Worm (Caenorhabditis elegans) whole organism, L4 larva: Measurements from ENCODE around the gene taf-6.2.
A peak's percentile ranks its signal among the peaks of the same experiment; 100 is the strongest.

ENCODE experiments used
- F26F4.8 ChIP-seq: fragments of 200-800 bp; sonication (Bioruptor generic); conservative IDR thresholded peaks from 2 replicates; pipeline ENCODE4 v1.3.6; 2022; ENCODE audit warnings: missing genetic modification characterization, missing compliant biosample characterization
- R02D3.7 ChIP-seq: fragments of 150-350 bp; sonication (generic microtip); optimal IDR thresholded peaks from 3 replicates; lab custom pipeline; 2014; ENCODE audit warnings: missing biosample characterization, missing genetic modification characterization
- T20F7.1 ChIP-seq: fragments of 200-800 bp; sonication (Bioruptor generic); optimal IDR thresholded peaks from 2 replicates; lab custom pipeline; 2018; ENCODE audit warnings: mild to moderate bottlenecking, missing genetic modification characterization, missing compliant biosample characterization
- T26A8.4 ChIP-seq: fragments of 200-800 bp; sonication (Bioruptor generic); IDR thresholded peaks from 2 replicates; pipeline ENCODE4 v1.3.6; 2022; ENCODE audit warnings: missing genetic modification characterization, missing compliant biosample characterization
- Y5F2A.4 ChIP-seq: fragments of 200-800 bp; sonication (Bioruptor generic); optimal IDR thresholded peaks from 2 replicates; lab custom pipeline; 2018; ENCODE audit warnings: mild to moderate bottlenecking, missing genetic modification characterization, missing compliant biosample characterization
- ZK337.2 ChIP-seq: fragments of 200-800 bp; sonication (Bioruptor generic); IDR thresholded peaks from 2 replicates; pipeline ENCODE4 v1.3.6; 2022; ENCODE audit warnings: missing genetic modification reagents, missing genetic modification characterization, missing compliant biosample characterization
- aha-1 ChIP-seq: fragments of 150-350 bp; peaks from one replicate; lab custom pipeline; 2014; ENCODE audit warnings: missing biosample characterization, missing genetic modification characterization
- aly-2 ChIP-seq: sonication (generic microtip); optimal IDR thresholded peaks from 2 replicates; lab custom pipeline; 2018; ENCODE audit warnings: missing biosample characterization, missing genetic modification characterization
- ceh-28 ChIP-seq: fragments of 150-350 bp; optimal IDR thresholded peaks from 2 replicates; lab custom pipeline; 2014; ENCODE audit warnings: missing biosample characterization, missing genetic modification reagents, missing genetic modification characterization
- ceh-62 ChIP-seq: sonication (generic microtip); optimal IDR thresholded peaks from 2 replicates; lab custom pipeline; 2017; ENCODE audit warnings: missing biosample characterization, missing genetic modification characterization
- daf-16 ChIP-seq, 3 experiments: sonication (generic microtip); optimal IDR thresholded peaks; 2 replicates each; lab custom pipeline; 2016 to 2017; ENCODE audit warnings: missing genetic modification characterization in 3 of 3, missing genetic modification reagents in 3 of 3, mild to moderate bottlenecking in 2 of 3, missing compliant biosample characterization in 2 of 3, missing biosample characterization in 1 of 3, moderate library complexity in 1 of 3
- dmd-6 ChIP-seq: fragments of 200-800 bp; sonication (Bioruptor generic); IDR thresholded peaks from 2 replicates; pipeline ENCODE4 v1.3.6; 2022; ENCODE audit warnings: missing genetic modification reagents, missing genetic modification characterization, missing compliant biosample characterization
- dmd-8 ChIP-seq: fragments of 200-800 bp; sonication (Bioruptor generic); IDR thresholded peaks from 2 replicates; pipeline ENCODE4 v1.3.6; 2022; ENCODE audit warnings: missing genetic modification characterization, missing compliant biosample characterization
- dve-1 ChIP-seq: sonication (generic microtip); optimal IDR thresholded peaks from 2 replicates; lab custom pipeline; 2017; ENCODE audit warnings: antibody characterized with exemption, mild to moderate bottlenecking, missing genetic modification characterization, missing compliant biosample characterization; ENCODE audit not compliant: insufficient read depth
- fos-1 ChIP-seq: fragments of 150-350 bp; optimal IDR thresholded peaks from 2 replicates; lab custom pipeline; 2014; ENCODE audit warnings: missing biosample characterization, missing genetic modification characterization
- hlh-11 ChIP-seq: fragments of 200-800 bp; sonication (Bioruptor generic); optimal IDR thresholded peaks from 2 replicates; lab custom pipeline; 2018; ENCODE audit warnings: mild to moderate bottlenecking, missing genetic modification characterization, missing compliant biosample characterization
- hmg-1.1 ChIP-seq: fragments of 200-800 bp; sonication (Bioruptor generic); IDR thresholded peaks from 2 replicates; pipeline ENCODE4 v1.3.6; 2022; ENCODE audit warnings: missing genetic modification reagents, missing genetic modification characterization, missing compliant biosample characterization
- lin-13 ChIP-seq: fragments of 150-350 bp; optimal IDR thresholded peaks from 2 replicates; lab custom pipeline; 2014; ENCODE audit warnings: missing biosample characterization, missing genetic modification reagents, missing genetic modification characterization
- lin-15B ChIP-seq: fragments of 150-350 bp; sonication (generic microtip); optimal IDR thresholded peaks from 3 replicates; lab custom pipeline; 2014; ENCODE audit warnings: missing biosample characterization, missing genetic modification characterization
- lsy-2 ChIP-seq, 2 experiments: fragments of 150-350 bp in 1 of 2; sonication (generic microtip) in 1 of 2; optimal IDR thresholded peaks; 2 replicates each; lab custom pipeline; 2014 to 2017; ENCODE audit warnings: missing biosample characterization in 2 of 2, missing genetic modification characterization in 2 of 2
- mdl-1 ChIP-seq, 2 experiments: fragments of 150-350 bp in 1 of 2; sonication (generic microtip) in 1 of 2; optimal IDR thresholded peaks; 2 replicates each; lab custom pipeline; 2014 to 2017; ENCODE audit warnings: missing biosample characterization in 2 of 2, missing genetic modification characterization in 2 of 2
- mdt-29 ChIP-seq: fragments of 200-800 bp; sonication (Bioruptor generic); IDR thresholded peaks from 2 replicates; pipeline ENCODE4 v1.3.6; 2022; ENCODE audit warnings: missing genetic modification reagents, missing genetic modification characterization, missing compliant biosample characterization
- mep-1 ChIP-seq: fragments of 150-350 bp; sonication (generic microtip); optimal IDR thresholded peaks from 3 replicates; lab custom pipeline; 2014; ENCODE audit warnings: missing biosample characterization, missing genetic modification characterization
- mxl-2 ChIP-seq: fragments of 200-800 bp; sonication (Bioruptor generic); conservative IDR thresholded peaks from 2 replicates; pipeline ENCODE4 v1.3.6; 2022; ENCODE audit warnings: missing genetic modification reagents, missing genetic modification characterization, missing compliant biosample characterization
- nhr-102 ChIP-seq: sonication (generic microtip); optimal IDR thresholded peaks from 2 replicates; lab custom pipeline; 2016; ENCODE audit warnings: mild to moderate bottlenecking, missing genetic modification characterization, moderate library complexity, missing compliant biosample characterization
- nhr-25 ChIP-seq: sonication (generic microtip); optimal IDR thresholded peaks from 2 replicates; lab custom pipeline; 2017; ENCODE audit warnings: missing genetic modification characterization, mild to moderate bottlenecking, missing compliant biosample characterization, antibody characterized with exemption, moderate library complexity, borderline replicate concordance; ENCODE audit not compliant: insufficient read depth
- nhr-28 ChIP-seq: fragments of 150-350 bp; optimal IDR thresholded peaks from 2 replicates; lab custom pipeline; 2014; ENCODE audit warnings: missing biosample characterization, missing genetic modification characterization
- php-3 ChIP-seq: fragments of 200-800 bp; sonication (Bioruptor generic); IDR thresholded peaks from 2 replicates; pipeline ENCODE4 v1.3.6; 2022; ENCODE audit warnings: missing genetic modification reagents, missing genetic modification characterization, missing compliant biosample characterization
- rbr-2 ChIP-seq: sonication (generic microtip); optimal IDR thresholded peaks from 2 replicates; lab custom pipeline; 2016; ENCODE audit warnings: missing genotype, missing genetic modification characterization, missing compliant biosample characterization
- set-16 ChIP-seq: fragments of 200-800 bp; sonication (Bioruptor generic); IDR thresholded peaks from 2 replicates; pipeline ENCODE4 v1.3.6; 2022; ENCODE audit warnings: missing genetic modification reagents, missing genetic modification characterization, missing compliant biosample characterization
- snpc-1.2 ChIP-seq: fragments of 200-800 bp; sonication (Bioruptor generic); IDR thresholded peaks from 2 replicates; pipeline ENCODE4 v1.3.6; 2022; ENCODE audit warnings: missing genetic modification reagents, missing genetic modification characterization, missing compliant biosample characterization
- tra-1 ChIP-seq: fragments of 200-800 bp; sonication (Bioruptor generic); IDR thresholded peaks from 2 replicates; pipeline ENCODE4 v1.3.6; 2022; ENCODE audit warnings: missing genetic modification reagents, missing genetic modification characterization, missing compliant biosample characterization
- zag-1 ChIP-seq: fragments of 150-350 bp; optimal IDR thresholded peaks from 2 replicates; lab custom pipeline; 2014; ENCODE audit warnings: missing biosample characterization, missing genetic modification characterization
- zfp-3 ChIP-seq: fragments of 200-800 bp; sonication (Bioruptor generic); conservative IDR thresholded peaks from 2 replicates; pipeline ENCODE4 v1.3.6; 2022; ENCODE audit warnings: missing genetic modification reagents, missing genetic modification characterization, missing compliant biosample characterization
- zip-11 ChIP-seq: fragments of 200-800 bp; sonication (Bioruptor generic); IDR thresholded peaks from 2 replicates; pipeline ENCODE4 v1.3.6; 2022; ENCODE audit warnings: missing genetic modification characterization, missing compliant biosample characterization
- zip-2 ChIP-seq: fragments of 150-350 bp; optimal IDR thresholded peaks from 2 replicates; lab custom pipeline; 2014; ENCODE audit warnings: missing biosample characterization, missing genetic modification characterization

The taf-6.2 gene

ce11 chrIV:3645487-3645886 is 49.0 kb downstream of the taf-6.2 start:
- TF ChIP-seq snpc-1.2 (GFP tag; lab: Robert Waterston, UW) (0 out of 2 replicates have a peak, but pooled peaks have one; percentile 44), ZK337.2 (no peak), php-3 (GFP tag; lab: Robert Waterston, UW) (no peak), set-16 (GFP tag; lab: Robert Waterston, UW) (peak; percentile 89), hmg-1.1 (peak; percentile 37; the same call in 1 of the 2 replicates)

ce11 chrIV:3644863-3645378 is 49.6 kb downstream of the taf-6.2 start:
- TF ChIP-seq dve-1 (tag; lab: Kevin White, UChicago) (no peak), mep-1 (tag; lab: Kevin White, UChicago) (peak; percentile 63), lsy-2 (tag; optimal IDR thresholded peaks at IDR 0.05; lab: Kevin White, UChicago) (peak in 1 of 2 experiments; percentile 52), Y5F2A.4 (GFP tag; lab: Kevin White, UChicago) (no peak), nhr-102 (peak; percentile 12), zfp-3 (peak; percentile 66; the same call in 1 of the 2 replicates), F26F4.8 (no peak), T26A8.4 (GFP tag; lab: Robert Waterston, UW) (0 out of 2 replicates have a peak, but pooled peaks have one; percentile 58), php-3 (GFP tag; lab: Robert Waterston, UW) (no peak), daf-16 (GFP tag; optimal IDR thresholded peaks at IDR 0.05; lab: Kevin White, UChicago) (peak in 1 of 2 experiments; percentile 50), daf-16 (tag; optimal IDR thresholded peaks at IDR 0.05; lab: Kevin White, UChicago) (peak; percentile 51), tra-1 (0 out of 2 replicates have a peak, but pooled peaks have one; percentile 6), mdt-29 (peak; percentile 39; the same call in 1 of the 2 replicates), ceh-28 (tag; lab: Kevin White, UChicago) (no peak), lin-13 (no peak), dmd-8 (no peak), hlh-11 (tag; lab: Kevin White, UChicago) (peak; percentile 9), ceh-62 (tag; lab: Kevin White, UChicago) (no peak), T20F7.1 (GFP tag; lab: Kevin White, UChicago) (peak; percentile 50), aha-1 (peak; percentile 85), lin-15B (tag; lab: Kevin White, UChicago) (no peak)

- TF ChIP-seq T26A8.4 (GFP tag; lab: Robert Waterston, UW) (no peak), mep-1 (tag; lab: Kevin White, UChicago) (no peak), mdl-1 (tag; optimal IDR thresholded peaks at IDR 0.05; lab: Kevin White, UChicago) (no peak), aly-2 (no peak), zip-11 (GFP tag; lab: Robert Waterston, UW) (no peak), lsy-2 (tag; optimal IDR thresholded peaks at IDR 0.05; lab: Kevin White, UChicago) (no peak), nhr-102 (no peak), nhr-25 (no peak), nhr-28 (no peak), R02D3.7 (tag; lab: Kevin White, UChicago) (no peak), rbr-2 (tag; lab: Kevin White, UChicago) (no peak), mxl-2 (GFP tag; lab: Robert Waterston, UW) (no peak), zip-2 (tag; lab: Kevin White, UChicago) (no peak)
Measured at ce11 chrIV:3642189-3642588, 52.3 kb downstream of the taf-6.2 start, which contains the start of gene CC8.3. TSS of gene CC8.3 (minus strand) at chrIV:3642289.

ce11 chrIV:3638250-3638926 is 56.1 kb downstream of the taf-6.2 start:
- TF ChIP-seq zag-1 (tag; lab: Kevin White, UChicago) (no peak), dmd-6 (GFP tag; lab: Robert Waterston, UW) (no peak), fos-1 (tag; lab: Kevin White, UChicago) (no peak), php-3 (GFP tag; lab: Robert Waterston, UW) (0 out of 2 replicates have a peak, but pooled peaks have one; percentile 16), nhr-28 (peak; percentile 27), set-16 (GFP tag; lab: Robert Waterston, UW) (peak; percentile 88), dve-1 (tag; lab: Kevin White, UChicago) (peak; percentile 5)
